Fruit fly (Drosophila melanogaster): ENCODE results near the gene Nnk.

Gene Nnk

dm6 chr3R:17794335-17795074 is 10.5 kb downstream of the Nnk start, which contains the start of gene CG43102 (continued):
- TF ChIP-seq mld (GFP tag; IDR thresholded peaks at IDR 0.05; ENCODE audit: partially characterized antibody) (0 out of 3 replicates have a peak, but pooled peaks have one; percentile 43), jing (GFP tag; optimal IDR thresholded peaks at IDR 0.05) (no peak), B-H2 (GFP tag; optimal IDR thresholded peaks at IDR 0.05) (peak; percentile 58), Jarid2 (GFP tag; optimal IDR thresholded peaks at IDR 0.05) (peak; percentile 65), ham (GFP tag; IDR thresholded peaks at IDR 0.05) (no peak), Mes4 (GFP tag; optimal IDR thresholded peaks at IDR 0.05) (no peak), prd (optimal IDR thresholded peaks at IDR 0.05) (no peak), prd (GFP tag; IDR thresholded peaks at IDR 0.05) (peak; percentile 80), Hr3 (GFP tag; optimal IDR thresholded peaks at IDR 0.05) (peak; percentile 62), Atf-2 (GFP tag; optimal IDR thresholded peaks at IDR 0.05) (peak; percentile 46), MBD-R2 (GFP tag; IDR thresholded peaks at IDR 0.05) (peak; percentile 53), vvl (GFP tag; IDR thresholded peaks at IDR 0.05) (peak; percentile 86), BEAF-32 (GFP tag; optimal IDR thresholded peaks at IDR 0.05) (peak; percentile 71), Mad (GFP tag; optimal IDR thresholded peaks at IDR 0.05) (peak; percentile 26), Dad (GFP tag; optimal IDR thresholded peaks at IDR 0.05) (peak; percentile 32), C15 (GFP tag; IDR thresholded peaks at IDR 0.05) (0 out of 3 replicates have a peak, but pooled peaks have one; percentile 42), Ravus (GFP tag; IDR thresholded peaks at IDR 0.05) (no peak; the same call in 1 of the 2 replicates), ranshi (GFP tag; IDR thresholded peaks at IDR 0.05) (peak; percentile 66), dysf (GFP tag; IDR thresholded peaks at IDR 0.05) (peak; percentile 72; the same call in 2 of the 3 replicates), gfzf (GFP tag; optimal IDR thresholded peaks at IDR 0.05) (no peak), E2f1 (GFP tag; IDR thresholded peaks at IDR 0.05) (peak; percentile 63; the same call in 1 of the 2 replicates), ERR (GFP tag; optimal IDR thresholded peaks at IDR 0.05) (peak; percentile 59), HmgZ (tag; optimal IDR thresholded peaks at IDR 0.05) (peak; percentile 62), CG6813 (GFP tag; optimal IDR thresholded peaks at IDR 0.05) (peak; percentile 55), Fer3 (tag; optimal IDR thresholded peaks at IDR 0.05) (peak; percentile 74), Optix (GFP tag; IDR thresholded peaks at IDR 0.05) (peak; percentile 65), Drgx (GFP tag; IDR thresholded peaks at IDR 0.05) (peak; percentile 77), eyg (GFP tag; optimal IDR thresholded peaks at IDR 0.05) (no peak), D19A (tag; optimal IDR thresholded peaks at IDR 0.05) (peak; percentile 56), HHEX (GFP tag; optimal IDR thresholded peaks at IDR 0.05) (peak; percentile 61), CG15514 (GFP tag; optimal IDR thresholded peaks at IDR 0.05) (peak; percentile 90), yki (optimal IDR thresholded peaks at IDR 0.05) (no peak), otp (GFP tag; IDR thresholded peaks at IDR 0.05) (peak; percentile 70), CG16863 (GFP tag; optimal IDR thresholded peaks at IDR 0.05) (no peak), CG11723 (GFP tag; optimal IDR thresholded peaks at IDR 0.05) (peak; percentile 33), CG17385 (GFP tag; optimal IDR thresholded peaks at IDR 0.05) (peak; percentile 67), Dref (GFP tag; IDR thresholded peaks at IDR 0.05) (peak; percentile 59), sob (GFP tag; IDR thresholded peaks at IDR 0.05) (peak; percentile 79), row (GFP tag; IDR thresholded peaks at IDR 0.05) (peak; percentile 73), chif (GFP tag; optimal IDR thresholded peaks at IDR 0.05) (peak in 1 of 2 experiments; percentile 0), corto (GFP tag; optimal IDR thresholded peaks at IDR 0.05) (no peak), stc (GFP tag; IDR thresholded peaks at IDR 0.05) (peak; percentile 72), CG12155 (GFP tag; optimal IDR thresholded peaks at IDR 0.05) (peak; percentile 19), CG17912 (GFP tag; optimal IDR thresholded peaks at IDR 0.05) (peak; percentile 12), CG4854 (GFP tag; optimal IDR thresholded peaks at IDR 0.05) (no peak), CG17568 (GFP tag; optimal IDR thresholded peaks at IDR 0.05) (peak; percentile 33), Lim3 (GFP tag; IDR thresholded peaks at IDR 0.05) (no peak), CG11695 (GFP tag; IDR thresholded peaks at IDR 0.05) (peak; percentile 61; the same call in 2 of the 3 replicates), en (GFP tag; optimal IDR thresholded peaks at IDR 0.05) (no peak), CG7556 (GFP tag; optimal IDR thresholded peaks at IDR 0.05) (peak; percentile 49)
